Worm (Caenorhabditis elegans): ENCODE results near the gene cwf-19L1.
"Not testable (repeated sequence)": the region's sequence is repeated elsewhere in the genome, so short reads cannot be mapped to it uniquely, and the experiment has no call there.

DNA sequence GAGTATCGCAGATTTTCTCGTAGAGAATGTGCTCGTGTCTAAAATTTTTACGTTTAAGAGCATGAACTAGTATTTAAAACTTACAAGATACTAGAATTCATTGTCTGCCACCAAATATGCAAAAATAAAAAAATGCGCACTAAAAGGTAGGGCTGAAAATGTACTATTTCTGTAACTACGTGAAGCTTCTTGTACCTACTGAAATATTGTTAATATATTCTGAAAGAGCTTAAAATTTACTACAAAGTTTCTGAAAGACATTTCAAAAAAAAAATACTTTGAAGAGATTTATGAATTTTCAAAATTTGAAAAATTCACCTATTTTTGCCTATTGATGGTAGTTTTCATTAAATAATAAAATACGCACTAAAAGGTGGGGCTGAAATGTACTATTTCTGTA lies 37.7 kb upstream of the cwf-19L1 start, which contains the start of gene fbxa-214:
- TF ChIP-seq nhr-237, mdl-1, R02D3.7, nhr-10 (tag; optimal IDR thresholded peaks at IDR 0.05): not testable (repeated sequence)
